Fruit fly (Drosophila melanogaster) whole organism, embryonic: ENCODE data around the gene CG13297.

ENCODE experiments used
- Abd-B ChIP-seq: fragments of 200-800 bp; sonication (Bioruptor generic); optimal IDR thresholded peaks from 2 replicates; lab custom pipeline; 2018; ENCODE audit warnings: missing biosample characterization, mild to moderate bottlenecking, missing genetic modification characterization, moderate library complexity
- Adf1 ChIP-seq: fragments of 200-800 bp; sonication (Bioruptor generic); IDR thresholded peaks from 2 replicates; pipeline ENCODE4 v1.3.6; 2022; ENCODE audit warnings: missing biosample characterization, missing genetic modification characterization
- Antp ChIP-seq: fragments of 200-800 bp; sonication (Bioruptor generic); optimal IDR thresholded peaks from 3 replicates; lab custom pipeline; 2016; ENCODE audit warnings: missing biosample characterization, missing genetic modification characterization
- Atf3 ChIP-seq: fragments of 200-800 bp; sonication (Bioruptor generic); optimal IDR thresholded peaks from 3 replicates; lab custom pipeline; 2016; ENCODE audit warnings: missing biosample characterization, missing genetic modification characterization
- Awh ChIP-seq: fragments of 200-800 bp; sonication (Bioruptor generic); IDR thresholded peaks from 2 replicates; pipeline ENCODE4, ENCODE4 v1.3.6; 2022; ENCODE audit warnings: missing biosample characterization, missing genetic modification characterization
- Bgb ChIP-seq: fragments of 200-800 bp; sonication (Bioruptor generic); IDR thresholded peaks from 2 replicates; pipeline ENCODE4 v1.3.6; 2022; ENCODE audit warnings: missing biosample characterization, missing genetic modification characterization; ENCODE audit not compliant: partially characterized antibody
- CG1024 ChIP-seq: fragments of 200-800 bp; sonication (Bioruptor generic); IDR thresholded peaks from 2 replicates; pipeline ENCODE4 v1.3.6; 2022; ENCODE audit warnings: missing biosample characterization, missing genetic modification characterization
- CG12391 ChIP-seq: fragments of 200-800 bp; sonication (Bioruptor generic); optimal IDR thresholded peaks from 3 replicates; lab custom pipeline; 2018; ENCODE audit warnings: missing biosample characterization, mild to moderate bottlenecking, missing genetic modification characterization, moderate library complexity
- CG18262 ChIP-seq: fragments of 200-800 bp; optimal IDR thresholded peaks from 3 replicates; lab custom pipeline; 2019; ENCODE audit warnings: missing biosample characterization, mild to moderate bottlenecking, missing genetic modification characterization, moderate library complexity
- CG18476 ChIP-seq: fragments of 200-800 bp; sonication (Bioruptor generic); optimal IDR thresholded peaks from 2 replicates; lab custom pipeline; 2016; ENCODE audit warnings: missing biosample characterization, mild to moderate bottlenecking, missing genetic modification characterization
- CG2889 ChIP-seq: fragments of 200-800 bp; sonication (Bioruptor generic); IDR thresholded peaks from 3 replicates; pipeline ENCODE4 v1.3.6; 2022; ENCODE audit warnings: missing biosample characterization, missing genetic modification characterization
- CG30431 ChIP-seq: fragments of 200-800 bp; sonication (Bioruptor generic); optimal IDR thresholded peaks from 2 replicates; lab custom pipeline; 2017; ENCODE audit warnings: missing biosample characterization, missing genetic modification characterization
- CG32772 ChIP-seq: fragments of 200-800 bp; sonication (Bioruptor generic); IDR thresholded peaks from 2 replicates; pipeline ENCODE4 v1.3.6; 2022; ENCODE audit warnings: missing biosample characterization, missing genetic modification characterization
- CG3281 ChIP-seq: fragments of 200-800 bp; sonication (Bioruptor generic); optimal IDR thresholded peaks from 3 replicates; lab custom pipeline; 2017; ENCODE audit warnings: missing biosample characterization, mild to moderate bottlenecking, missing genetic modification characterization
- CG42726 ChIP-seq: fragments of 200-800 bp; sonication (Bioruptor generic); IDR thresholded peaks from 2 replicates; pipeline ENCODE4 v1.3.6; 2022; ENCODE audit warnings: missing biosample characterization, missing genetic modification characterization; ENCODE audit not compliant: partially characterized antibody
- CG4360 ChIP-seq: fragments of 200-800 bp; sonication (Bioruptor generic); IDR thresholded peaks from 2 replicates; pipeline ENCODE4 v1.3.6; 2022; ENCODE audit warnings: missing biosample characterization, missing genetic modification characterization
- CG43689 ChIP-seq: fragments of 200-800 bp; sonication (Bioruptor generic); IDR thresholded peaks from 2 replicates; pipeline ENCODE4 v1.3.6; 2022; ENCODE audit warnings: missing biosample characterization, missing genetic modification characterization
- CG4854 ChIP-seq: fragments of 200-800 bp; sonication (Bioruptor generic); optimal IDR thresholded peaks from 2 replicates; lab custom pipeline; 2016; ENCODE audit warnings: missing biosample characterization, missing genetic modification characterization, inconsistent platforms
- CG5245 ChIP-seq: fragments of 200-800 bp; sonication (Bioruptor generic); optimal IDR thresholded peaks from 3 replicates; lab custom pipeline; 2016; ENCODE audit warnings: missing biosample characterization, missing genetic modification characterization
- CG7786 ChIP-seq: fragments of 200-800 bp; sonication (Bioruptor generic); optimal IDR thresholded peaks from 2 replicates; lab custom pipeline; 2016; ENCODE audit warnings: missing biosample characterization, missing genetic modification characterization
- CG8089 ChIP-seq: fragments of 200-800 bp; sonication (Bioruptor generic); optimal IDR thresholded peaks from 3 replicates; lab custom pipeline; 2016; ENCODE audit warnings: missing biosample characterization, missing genetic modification characterization
- CG9215 ChIP-seq: fragments of 200-800 bp; sonication (Bioruptor generic); IDR thresholded peaks from 2 replicates; pipeline ENCODE4 v1.3.6; 2022; ENCODE audit warnings: missing biosample characterization, missing genetic modification characterization
- Deaf1 ChIP-seq: fragments of 200-800 bp; optimal IDR thresholded peaks from 3 replicates; lab custom pipeline; 2019; ENCODE audit warnings: missing biosample characterization, mild to moderate bottlenecking, missing genetic modification characterization, moderate library complexity
- E2f2 ChIP-seq: fragments of 200-800 bp; sonication (Bioruptor generic); IDR thresholded peaks from 2 replicates; pipeline ENCODE4 v1.3.6; 2022; ENCODE audit warnings: missing biosample characterization, missing genetic modification characterization
- HHEX ChIP-seq: fragments of 200-800 bp; sonication (Bioruptor generic); optimal IDR thresholded peaks from 3 replicates; lab custom pipeline; 2017; ENCODE audit warnings: missing biosample characterization, mild to moderate bottlenecking, missing genetic modification characterization, missing genetic modification reagents
- Hand ChIP-seq: fragments of 200-800 bp; sonication (Bioruptor generic); optimal IDR thresholded peaks from 2 replicates; lab custom pipeline; 2017; ENCODE audit warnings: mild to moderate bottlenecking, missing biosample characterization, missing genetic modification reagents, missing genetic modification characterization
- Hr3 ChIP-seq: fragments of 200-800 bp; sonication (Bioruptor generic); optimal IDR thresholded peaks from 3 replicates; lab custom pipeline; 2016; ENCODE audit warnings: missing biosample characterization, missing genetic modification characterization
- Lim3 ChIP-seq: fragments of 200-800 bp; sonication (Bioruptor generic); IDR thresholded peaks from 2 replicates; pipeline ENCODE4 v1.3.6; 2022; ENCODE audit warnings: missing biosample characterization, missing genetic modification characterization
- Lpt ChIP-seq: fragments of >200 bp; optimal IDR thresholded peaks from 2 replicates; lab custom pipeline; 2018; ENCODE audit warnings: missing biosample characterization, missing genetic modification characterization
- Oaz ChIP-seq: fragments of 200-800 bp; sonication (Bioruptor generic); IDR thresholded peaks from 2 replicates; pipeline ENCODE4 v1.3.6; 2022; ENCODE audit warnings: missing biosample characterization, missing genetic modification characterization
- Usf ChIP-seq: fragments of 200-800 bp; sonication (Bioruptor generic); optimal IDR thresholded peaks from 2 replicates; lab custom pipeline; 2017; ENCODE audit warnings: missing genotype, missing biosample characterization, missing genetic modification characterization
- amos ChIP-seq: fragments of 200-800 bp; sonication (Bioruptor generic); IDR thresholded peaks from 2 replicates; pipeline ENCODE4 v1.3.6; 2022; ENCODE audit warnings: missing biosample characterization, missing genetic modification characterization; ENCODE audit not compliant: partially characterized antibody
- br ChIP-seq: fragments of >200 bp; optimal IDR thresholded peaks from 2 replicates; lab custom pipeline; 2017
- cato ChIP-seq: fragments of 200-800 bp; sonication (Bioruptor generic); optimal IDR thresholded peaks from 2 replicates; lab custom pipeline; 2016; ENCODE audit warnings: missing biosample characterization, missing genetic modification characterization, borderline replicate concordance
- chif ChIP-seq, 2 experiments: fragments of 200-800 bp; sonication (Bioruptor generic); optimal IDR thresholded peaks; 3 replicates each; lab custom pipeline; 2016; ENCODE audit warnings: missing biosample characterization in 2 of 2, missing genetic modification characterization in 2 of 2
- crc ChIP-seq: fragments of 200-800 bp; sonication (Bioruptor generic); optimal IDR thresholded peaks from 2 replicates; lab custom pipeline; 2016; ENCODE audit warnings: missing biosample characterization, missing genetic modification characterization
- croc ChIP-seq: fragments of 200-800 bp; sonication (Bioruptor generic); conservative IDR thresholded peaks from 3 replicates; pipeline ENCODE4 v1.3.6; 2022; ENCODE audit warnings: missing biosample characterization, missing genetic modification characterization
- cwo ChIP-seq: fragments of 200-800 bp; sonication (Bioruptor generic); optimal IDR thresholded peaks from 3 replicates; lab custom pipeline; 2017; ENCODE audit warnings: missing biosample characterization, missing genetic modification characterization, mild to moderate bottlenecking, moderate library complexity, missing genetic modification reagents
- lbe ChIP-seq: fragments of 200-800 bp; sonication (Bioruptor generic); optimal IDR thresholded peaks from 2 replicates; lab custom pipeline; 2016; ENCODE audit warnings: missing biosample characterization, mild to moderate bottlenecking, missing genetic modification characterization
- lilli ChIP-seq: fragments of 200-800 bp; sonication (Bioruptor generic); optimal IDR thresholded peaks from 3 replicates; lab custom pipeline; 2016; ENCODE audit warnings: missing biosample characterization, missing genetic modification characterization
- lmd ChIP-seq: fragments of 200-800 bp; sonication (Bioruptor generic); IDR thresholded peaks from 2 replicates; pipeline ENCODE4 v1.3.6; 2022; ENCODE audit warnings: missing biosample characterization, missing genetic modification characterization
- nerfin-2 ChIP-seq: fragments of 200-800 bp; sonication (Bioruptor generic); IDR thresholded peaks from 2 replicates; pipeline ENCODE4 v1.3.6; 2022; ENCODE audit warnings: missing biosample characterization, missing genetic modification characterization; ENCODE audit not compliant: partially characterized antibody
- peb ChIP-seq: fragments of 200-800 bp; sonication (Bioruptor generic); IDR thresholded peaks from 2 replicates; pipeline ENCODE4 v1.3.6; 2022; ENCODE audit warnings: missing biosample characterization, missing genetic modification characterization
- phol ChIP-seq: fragments of 200-800 bp; sonication (Bioruptor generic); optimal IDR thresholded peaks from 3 replicates; lab custom pipeline; 2018; ENCODE audit warnings: missing biosample characterization, mild to moderate bottlenecking, missing genetic modification characterization, moderate library complexity
- pum ChIP-seq: fragments of 200-800 bp; sonication (Bioruptor generic); optimal IDR thresholded peaks from 2 replicates; lab custom pipeline; 2016; ENCODE audit warnings: missing biosample characterization, missing genetic modification characterization
- run ChIP-seq: fragments of 200-800 bp; sonication (Bioruptor generic); optimal IDR thresholded peaks from 3 replicates; lab custom pipeline; 2018; ENCODE audit warnings: missing biosample characterization, mild to moderate bottlenecking, missing genetic modification characterization
- sqz ChIP-seq: fragments of 200-800 bp; sonication (Bioruptor generic); optimal IDR thresholded peaks from 3 replicates; lab custom pipeline; 2018; ENCODE audit warnings: missing biosample characterization, mild to moderate bottlenecking, missing genetic modification characterization
- sug ChIP-seq: fragments of 200-800 bp; optimal IDR thresholded peaks from 2 replicates; lab custom pipeline; 2019; ENCODE audit warnings: missing biosample characterization, mild to moderate bottlenecking, missing genetic modification characterization, moderate library complexity
- trem ChIP-seq: fragments of 200-800 bp; optimal IDR thresholded peaks from 3 replicates; lab custom pipeline; 2019; ENCODE audit warnings: missing biosample characterization, mild to moderate bottlenecking, missing genetic modification characterization, moderate library complexity
- yki ChIP-seq: fragments of >200 bp; optimal IDR thresholded peaks from 3 replicates; lab custom pipeline; 2018

The CG13297 gene

DNA sequence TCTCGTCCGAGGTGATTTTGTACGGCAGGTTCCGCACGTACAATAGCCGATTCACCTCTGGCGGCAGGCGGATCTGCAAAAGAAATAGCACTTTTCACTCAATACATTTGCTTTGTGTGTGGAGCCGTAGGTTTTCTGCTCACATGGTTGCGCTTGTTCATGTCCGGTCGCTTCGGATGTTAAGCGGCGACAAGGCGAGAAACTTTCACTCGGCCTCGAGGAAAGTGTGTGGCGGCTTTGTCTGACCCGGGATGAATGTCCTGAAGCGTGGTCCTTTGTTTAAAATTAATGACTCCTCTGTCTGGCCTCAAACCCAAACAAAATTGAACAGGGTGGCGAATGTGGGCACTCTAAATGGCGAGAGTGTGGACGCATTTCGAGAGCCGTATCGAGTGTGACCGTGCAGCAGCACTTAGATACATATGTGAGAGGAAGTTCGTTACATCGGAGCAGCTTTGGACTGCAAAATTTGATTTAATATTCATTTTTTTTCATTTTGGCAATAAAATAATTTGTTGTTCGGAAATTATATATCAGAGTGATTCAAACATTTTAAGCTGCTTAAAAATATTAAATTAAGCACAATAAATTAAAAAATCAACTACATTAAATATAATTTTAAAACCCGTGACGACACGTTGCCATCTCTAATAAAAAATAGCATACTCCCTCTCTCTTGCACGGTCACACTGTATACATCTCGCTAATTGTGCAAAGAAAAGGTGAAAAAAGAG, 35.8 kb upstream of the CG13297 start, which contains the start of the genes Sf3b6 and Tnpo (continued):
- peak; percentile 91 for TF ChIP-seq phol (tag; lab: Kevin White, UChicago)
- peak; percentile 70 for TF ChIP-seq peb (GFP tag; lab: Robert Waterston, UW)
- TF ChIP-seq Awh (GFP tag; lab: Robert Waterston, UW) = peak; percentile 50
- TF ChIP-seq Hr3 (GFP tag; lab: Kevin White, UChicago) = peak; percentile 87
- TF ChIP-seq lmd (GFP tag; lab: Robert Waterston, UW) = peak; percentile 85
- no peak for TF ChIP-seq Lpt (GFP tag; lab: Kevin White, UChicago)
- no peak for TF ChIP-seq yki (lab: Kevin White, UChicago)
- peak; percentile 58 for TF ChIP-seq Atf3 (GFP tag; lab: Kevin White, UChicago)
- TF ChIP-seq CG3281 (GFP tag; lab: Kevin White, UChicago) = no peak
- peak; percentile 67 for TF ChIP-seq CG18476 (GFP tag; lab: Kevin White, UChicago)
- TF ChIP-seq nerfin-2 = peak; percentile 18; the same call in 1 of the 2 replicates
- peak; percentile 87 for TF ChIP-seq CG18262 (tag; lab: Kevin White, UChicago)
- TF ChIP-seq Abd-B = no peak
- TF ChIP-seq chif (GFP tag; optimal IDR thresholded peaks at IDR 0.05; lab: Kevin White, UChicago) = peak; percentile 49 to 74
- no peak for TF ChIP-seq CG4360 (GFP tag; lab: Robert Waterston, UW)
- TF ChIP-seq Adf1 (GFP tag; lab: Robert Waterston, UW) = peak; percentile 39
- peak; percentile 2 for TF ChIP-seq Hand
- TF ChIP-seq CG30431 (GFP tag; lab: Kevin White, UChicago) = peak; percentile 79
- TF ChIP-seq Oaz = peak; percentile 63; the same call in 1 of the 2 replicates
- TF ChIP-seq amos (GFP tag; lab: Robert Waterston, UW) = peak; percentile 56
- TF ChIP-seq Lim3 = no peak
- peak; percentile 56; the same call in 1 of the 2 replicates for TF ChIP-seq Bgb (GFP tag; lab: Robert Waterston, UW)
- TF ChIP-seq HHEX (GFP tag; lab: Kevin White, UChicago) = peak; percentile 70
- peak; percentile 85 for TF ChIP-seq trem (tag; lab: Kevin White, UChicago)
- TF ChIP-seq cato = peak; percentile 65
- peak; percentile 73 for TF ChIP-seq croc (GFP tag; lab: Robert Waterston, UW)
- TF ChIP-seq lilli (GFP tag; lab: Kevin White, UChicago) = peak; percentile 87
- TF ChIP-seq br (lab: Kevin White, UChicago) = no peak
- peak; percentile 68 for TF ChIP-seq cwo (GFP tag; lab: Kevin White, UChicago)
- peak; percentile 56 for TF ChIP-seq CG4854 (GFP tag; lab: Kevin White, UChicago)
- TF ChIP-seq CG5245 (GFP tag; lab: Kevin White, UChicago) = peak; percentile 66
- peak; percentile 86 for TF ChIP-seq CG32772 (GFP tag; lab: Robert Waterston, UW)
- peak; percentile 61 for TF ChIP-seq lbe
- peak; percentile 73 for TF ChIP-seq CG8089 (GFP tag; lab: Kevin White, UChicago)
- TF ChIP-seq sqz = peak; percentile 74
- peak; percentile 79 for TF ChIP-seq Usf (GFP tag; lab: Kevin White, UChicago)
- TF ChIP-seq E2f2 = peak; percentile 65
- TF ChIP-seq CG1024 = peak; percentile 41; the same call in 1 of the 2 replicates
- 0 out of 2 replicates have a peak, but pooled peaks have one; percentile 12 for TF ChIP-seq CG43689 (GFP tag; lab: Robert Waterston, UW)
- TF ChIP-seq sug (tag; lab: Kevin White, UChicago) = peak; percentile 85
- TF ChIP-seq Deaf1 (tag; lab: Kevin White, UChicago) = peak; percentile 55
- no peak for TF ChIP-seq run
- peak; percentile 78 for TF ChIP-seq pum (GFP tag; lab: Kevin White, UChicago)
- TF ChIP-seq Antp (GFP tag; lab: Kevin White, UChicago) = peak; percentile 61
- peak; percentile 41 for TF ChIP-seq CG7786
- TF ChIP-seq CG12391 (tag; lab: Kevin White, UChicago) = peak; percentile 91
- no peak for TF ChIP-seq crc (GFP tag; lab: Kevin White, UChicago)
- TF ChIP-seq CG9215 = peak; percentile 88
- TF ChIP-seq CG2889 (GFP tag; lab: Robert Waterston, UW) = peak; percentile 40; the same call in 1 of the 3 replicates
- TF ChIP-seq CG42726 (GFP tag; lab: Robert Waterston, UW) = 0 out of 2 replicates have a peak, but pooled peaks have one; percentile 31
